Fruit fly (Drosophila melanogaster) whole organism, embryonic: ENCODE results near the gene CG16790.

ENCODE experiments used
- Adf1 ChIP-seq: fragments of 200-800 bp; sonication (Bioruptor generic); IDR thresholded peaks from 2 replicates; pipeline ENCODE4 v1.3.6; 2022; ENCODE audit warnings: missing biosample characterization, missing genetic modification characterization
- Awh ChIP-seq: fragments of 200-800 bp; sonication (Bioruptor generic); IDR thresholded peaks from 2 replicates; pipeline ENCODE4, ENCODE4 v1.3.6; 2022; ENCODE audit warnings: missing biosample characterization, missing genetic modification characterization
- CG10267 ChIP-seq: fragments of 200-800 bp; sonication (Bioruptor generic); optimal IDR thresholded peaks from 2 replicates; lab custom pipeline; 2018; ENCODE audit warnings: missing biosample characterization, mild to moderate bottlenecking, missing genetic modification characterization, moderate library complexity
- CG10274 ChIP-seq: fragments of 200-800 bp; sonication (Bioruptor generic); optimal IDR thresholded peaks from 3 replicates; lab custom pipeline; 2017; ENCODE audit warnings: missing biosample characterization, mild to moderate bottlenecking, missing genetic modification characterization
- CG10431 ChIP-seq: fragments of 200-800 bp; sonication (Bioruptor generic); optimal IDR thresholded peaks from 3 replicates; lab custom pipeline; 2018; ENCODE audit warnings: missing biosample characterization, mild to moderate bottlenecking, missing genetic modification characterization
- CG11093 ChIP-seq: fragments of 200-800 bp; sonication (Bioruptor generic); IDR thresholded peaks from 3 replicates; pipeline ENCODE4 v1.3.6; 2022; ENCODE audit warnings: missing biosample characterization, missing genetic modification characterization
- CG11247 ChIP-seq: fragments of 200-800 bp; sonication (Bioruptor generic); IDR thresholded peaks from 2 replicates; pipeline ENCODE4 v1.3.6; 2022; ENCODE audit warnings: missing biosample characterization, missing genetic modification characterization
- CG12391 ChIP-seq: fragments of 200-800 bp; sonication (Bioruptor generic); optimal IDR thresholded peaks from 3 replicates; lab custom pipeline; 2018; ENCODE audit warnings: missing biosample characterization, mild to moderate bottlenecking, missing genetic modification characterization, moderate library complexity
- CG12659 ChIP-seq: fragments of 200-800 bp; sonication (Bioruptor generic); optimal IDR thresholded peaks from 3 replicates; lab custom pipeline; 2017; ENCODE audit warnings: mild to moderate bottlenecking, missing biosample characterization, missing genetic modification reagents, missing genetic modification characterization
- CG13424 ChIP-seq: fragments of 200-800 bp; sonication (Bioruptor generic); optimal IDR thresholded peaks from 2 replicates; lab custom pipeline; 2019; ENCODE audit warnings: missing biosample characterization, mild to moderate bottlenecking, missing genetic modification characterization, moderate library complexity
- CG14441 ChIP-seq: fragments of 200-800 bp; sonication (Bioruptor generic); IDR thresholded peaks from 2 replicates; pipeline ENCODE4 v1.3.6; 2022; ENCODE audit warnings: missing biosample characterization, missing genetic modification characterization
- CG15601 ChIP-seq: fragments of 200-800 bp; sonication (Bioruptor generic); optimal IDR thresholded peaks from 3 replicates; lab custom pipeline; 2019; ENCODE audit warnings: missing biosample characterization, mild to moderate bottlenecking, missing genetic modification characterization, moderate library complexity
- CG1603 ChIP-seq: fragments of 200-800 bp; sonication (Bioruptor generic); optimal IDR thresholded peaks from 2 replicates; lab custom pipeline; 2019; ENCODE audit warnings: missing biosample characterization, mild to moderate bottlenecking, missing genetic modification characterization, moderate library complexity
- CG2116 ChIP-seq: fragments of 200-800 bp; sonication (Bioruptor generic); optimal IDR thresholded peaks from 3 replicates; lab custom pipeline; 2018; ENCODE audit warnings: missing biosample characterization, mild to moderate bottlenecking, missing genetic modification characterization
- CG2129 ChIP-seq: fragments of 200-800 bp; sonication (Bioruptor generic); IDR thresholded peaks from 2 replicates; pipeline ENCODE4 v1.3.6; 2022; ENCODE audit warnings: missing biosample characterization, missing genetic modification characterization; ENCODE audit not compliant: partially characterized antibody
- CG9727 ChIP-seq: fragments of 200-800 bp; sonication (Bioruptor generic); optimal IDR thresholded peaks from 3 replicates; lab custom pipeline; 2017; ENCODE audit warnings: missing biosample characterization, mild to moderate bottlenecking, missing genetic modification characterization
- CkIIα-i1 ChIP-seq: fragments of 200-800 bp; sonication (Bioruptor generic); IDR thresholded peaks from 2 replicates; pipeline ENCODE4 v1.3.6; 2022; ENCODE audit warnings: missing biosample characterization, missing genetic modification characterization
- D19A ChIP-seq: fragments of 200-800 bp; optimal IDR thresholded peaks from 3 replicates; lab custom pipeline; 2019; ENCODE audit warnings: missing biosample characterization, mild to moderate bottlenecking, missing genetic modification characterization, moderate library complexity
- E2f1 ChIP-seq: fragments of 200-800 bp; sonication (Bioruptor generic); IDR thresholded peaks from 2 replicates; pipeline ENCODE4 v1.3.6; 2022; ENCODE audit warnings: missing biosample characterization, missing genetic modification characterization
- Eip74EF ChIP-seq, 2 experiments: fragments of 200-800 bp in 1 of 2; fragments of >200 bp in 1 of 2; sonication (Bioruptor generic) in 1 of 2; optimal IDR thresholded peaks; 2 replicates each; lab custom pipeline; 2017 to 2019; ENCODE audit warnings: missing biosample characterization in 2 of 2, missing genetic modification characterization in 2 of 2, mild to moderate bottlenecking in 1 of 2, moderate library complexity in 1 of 2
- Fer1 ChIP-seq: fragments of 200-800 bp; sonication (Bioruptor generic); optimal IDR thresholded peaks from 2 replicates; lab custom pipeline; 2017; ENCODE audit warnings: missing biosample characterization, mild to moderate bottlenecking, missing genetic modification characterization
- Gsc ChIP-seq: fragments of 200-800 bp; sonication (Bioruptor generic); IDR thresholded peaks from 2 replicates; pipeline ENCODE4 v1.3.6; 2022; ENCODE audit warnings: missing biosample characterization, missing genetic modification characterization
- HLH54F ChIP-seq: fragments of 200-800 bp; sonication (Bioruptor generic); optimal IDR thresholded peaks from 3 replicates; lab custom pipeline; 2016; ENCODE audit warnings: missing biosample characterization, missing genetic modification characterization
- Hmx ChIP-seq: fragments of 200-800 bp; sonication (Bioruptor generic); optimal IDR thresholded peaks from 2 replicates; lab custom pipeline; 2016; ENCODE audit warnings: missing biosample characterization, missing genetic modification characterization
- Hr78 ChIP-seq, 2 experiments: fragments of 200-800 bp in 1 of 2; fragments of >200 bp in 1 of 2; sonication (Bioruptor generic) in 1 of 2; optimal IDR thresholded peaks; 2 replicates each; lab custom pipeline; 2017 to 2019; ENCODE audit warnings: missing biosample characterization in 2 of 2, missing genetic modification characterization in 2 of 2, mild to moderate bottlenecking in 1 of 2, moderate library complexity in 1 of 2
- Lim3 ChIP-seq: fragments of 200-800 bp; sonication (Bioruptor generic); IDR thresholded peaks from 2 replicates; pipeline ENCODE4 v1.3.6; 2022; ENCODE audit warnings: missing biosample characterization, missing genetic modification characterization
- MESR4 ChIP-seq: fragments of 200-800 bp; sonication (Bioruptor generic); optimal IDR thresholded peaks from 2 replicates; lab custom pipeline; 2018; ENCODE audit warnings: missing biosample characterization, mild to moderate bottlenecking, missing genetic modification characterization, moderate library complexity
- Nf-YC ChIP-seq: fragments of 200-800 bp; optimal IDR thresholded peaks from 3 replicates; lab custom pipeline; 2019; ENCODE audit warnings: missing biosample characterization, mild to moderate bottlenecking, missing genetic modification characterization, moderate library complexity
- PHDP ChIP-seq: fragments of 200-800 bp; sonication (Bioruptor generic); optimal IDR thresholded peaks from 3 replicates; lab custom pipeline; 2018; ENCODE audit warnings: missing biosample characterization, mild to moderate bottlenecking, missing genetic modification characterization, moderate library complexity
- YL-1 ChIP-seq: fragments of 200-800 bp; sonication (Bioruptor generic); optimal IDR thresholded peaks from 3 replicates; lab custom pipeline; 2017; ENCODE audit warnings: missing biosample characterization, mild to moderate bottlenecking, missing genetic modification characterization
- gem ChIP-seq: fragments of 200-800 bp; sonication (Bioruptor generic); optimal IDR thresholded peaks from 2 replicates; lab custom pipeline; 2019; ENCODE audit warnings: missing biosample characterization, mild to moderate bottlenecking, missing genetic modification characterization, moderate library complexity
- gfzf ChIP-seq: fragments of 200-800 bp; sonication (Bioruptor generic); optimal IDR thresholded peaks from 2 replicates; lab custom pipeline; 2016; ENCODE audit warnings: missing biosample characterization, mild to moderate bottlenecking, missing genetic modification characterization, moderate library complexity
- h ChIP-seq: fragments of >200 bp; optimal IDR thresholded peaks from 2 replicates; lab custom pipeline; 2017
- her ChIP-seq: fragments of 200-800 bp; sonication (Bioruptor generic); optimal IDR thresholded peaks from 2 replicates; lab custom pipeline; 2016; ENCODE audit warnings: missing biosample characterization, missing genetic modification characterization
- ind ChIP-seq: fragments of 200-800 bp; sonication (Bioruptor generic); optimal IDR thresholded peaks from 3 replicates; lab custom pipeline; 2016; ENCODE audit warnings: missing biosample characterization, missing genetic modification characterization
- kah ChIP-seq: fragments of 200-800 bp; sonication (Bioruptor generic); optimal IDR thresholded peaks from 2 replicates; lab custom pipeline; 2018; ENCODE audit warnings: missing biosample characterization, mild to moderate bottlenecking, missing genetic modification characterization
- lov ChIP-seq, 2 experiments: fragments of 200-800 bp in 1 of 2; fragments of >200 bp in 1 of 2; sonication (Bioruptor generic) in 1 of 2; IDR thresholded peaks in 1 of 2; optimal IDR thresholded peaks in 1 of 2; 2 replicates in 1 of 2; 3 replicates in 1 of 2; pipeline versions ENCODE4 v1.3.6 to Lab custom; 2017 to 2022; ENCODE audit warnings: missing biosample characterization in 1 of 2, missing genetic modification characterization in 1 of 2
- mirr ChIP-seq: fragments of 200-800 bp; sonication (Bioruptor generic); optimal IDR thresholded peaks from 3 replicates; lab custom pipeline; 2018; ENCODE audit warnings: missing biosample characterization, mild to moderate bottlenecking, missing genetic modification characterization
- nmo ChIP-seq: fragments of 200-800 bp; sonication (Bioruptor generic); optimal IDR thresholded peaks from 2 replicates; lab custom pipeline; 2018; ENCODE audit warnings: missing biosample characterization, mild to moderate bottlenecking, missing genetic modification characterization, moderate library complexity
- pzg ChIP-seq: fragments of 200-800 bp; sonication (Bioruptor generic); optimal IDR thresholded peaks from 3 replicates; lab custom pipeline; 2018; ENCODE audit warnings: missing biosample characterization, mild to moderate bottlenecking, missing genetic modification characterization, moderate library complexity
- sima ChIP-seq: fragments of 200-800 bp; sonication (Bioruptor generic); optimal IDR thresholded peaks from 2 replicates; lab custom pipeline; 2016; ENCODE audit warnings: missing biosample characterization, missing genetic modification characterization
- slp2 ChIP-seq: fragments of 200-800 bp; sonication (Bioruptor generic); optimal IDR thresholded peaks from 2 replicates; lab custom pipeline; 2016; ENCODE audit warnings: missing biosample characterization, missing genetic modification characterization
- sna ChIP-seq: fragments of 200-800 bp; sonication (Bioruptor generic); IDR thresholded peaks from 2 replicates; pipeline ENCODE4 v1.3.6; 2022; ENCODE audit warnings: missing biosample characterization, missing genetic modification characterization; ENCODE audit not compliant: partially characterized antibody
- sqz ChIP-seq: fragments of 200-800 bp; sonication (Bioruptor generic); optimal IDR thresholded peaks from 3 replicates; lab custom pipeline; 2018; ENCODE audit warnings: missing biosample characterization, mild to moderate bottlenecking, missing genetic modification characterization
- sug ChIP-seq: fragments of 200-800 bp; optimal IDR thresholded peaks from 2 replicates; lab custom pipeline; 2019; ENCODE audit warnings: missing biosample characterization, mild to moderate bottlenecking, missing genetic modification characterization, moderate library complexity
- tap ChIP-seq: fragments of 200-800 bp; optimal IDR thresholded peaks from 3 replicates; lab custom pipeline; 2019; ENCODE audit warnings: missing biosample characterization, mild to moderate bottlenecking, missing genetic modification characterization, moderate library complexity
- zfh1 ChIP-seq: fragments of 200-800 bp; sonication (Bioruptor generic); IDR thresholded peaks from 3 replicates; pipeline ENCODE4 v1.3.6; 2022; ENCODE audit warnings: missing biosample characterization, missing genetic modification characterization

Gene CG16790

DNA sequence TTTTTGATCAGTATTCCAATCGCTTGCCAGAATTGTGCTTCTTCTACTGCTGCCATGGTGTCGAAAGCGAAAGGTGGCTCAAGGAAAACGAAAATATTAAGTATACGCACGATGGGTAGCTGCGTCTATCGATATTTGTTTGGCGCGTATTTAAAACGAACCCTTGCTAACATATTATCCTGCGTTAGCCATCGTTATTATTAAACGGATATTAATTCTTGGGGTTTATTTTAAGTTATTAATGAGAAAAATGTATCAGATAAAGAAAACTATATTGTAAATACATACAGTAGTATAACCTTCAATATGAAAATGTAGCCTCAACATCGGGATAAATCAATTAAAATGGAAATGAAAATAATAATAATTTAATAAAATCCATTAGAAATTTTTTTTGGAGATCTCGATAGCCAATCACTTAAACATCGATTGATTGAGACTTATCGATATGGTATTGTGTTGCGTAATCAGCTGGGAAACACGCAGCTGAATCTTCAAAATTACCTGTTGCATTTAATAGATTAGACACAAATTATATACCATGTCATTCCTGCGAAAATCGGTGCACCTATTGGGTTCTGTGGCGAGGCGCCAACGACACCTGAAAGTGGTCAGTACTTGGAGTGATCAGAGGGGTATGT, 14.6 kb downstream of the CG16790 start, which contains the start of the genes CG9386 and BckdhA (continued):
- TF ChIP-seq CG2116 (GFP tag; lab: Kevin White, UChicago) (peak; percentile 81), CG10274 (GFP tag; lab: Kevin White, UChicago) (no peak), slp2 (GFP tag; lab: Kevin White, UChicago) (peak; percentile 6), Lim3 (GFP tag; lab: Robert Waterston, UW) (no peak), Hr78 (GFP tag; optimal IDR thresholded peaks at IDR 0.05; lab: Kevin White, UChicago) (no peak), sna (GFP tag; lab: Robert Waterston, UW) (no peak; the same call in none of the 2 replicates), PHDP (peak; percentile 31), E2f1 (GFP tag; lab: Robert Waterston, UW) (no peak), Awh (no peak), lov (optimal IDR thresholded peaks at IDR 0.05; lab: Kevin White, UChicago) (no peak), lov (GFP tag; IDR thresholded peaks at IDR 0.05; lab: Robert Waterston, UW) (no peak), CG14441 (GFP tag; lab: Robert Waterston, UW) (peak; percentile 55), zfh1 (GFP tag; lab: Robert Waterston, UW) (no peak), CG11247 (GFP tag; lab: Robert Waterston, UW) (peak; percentile 66), CG10431 (no peak), h (lab: Kevin White, UChicago) (no peak), Gsc (GFP tag; lab: Robert Waterston, UW) (no peak), CG13424 (tag; lab: Kevin White, UChicago) (peak; percentile 58), Eip74EF (GFP tag; optimal IDR thresholded peaks at IDR 0.05; lab: Kevin White, UChicago) (no peak), CG2129 (GFP tag; lab: Robert Waterston, UW) (peak; percentile 36), CG11093 (GFP tag; lab: Robert Waterston, UW) (no peak), sima (no peak), CkIIα-i1 (GFP tag; lab: Robert Waterston, UW) (no peak), Hmx (GFP tag; lab: Kevin White, UChicago) (peak; percentile 32)

DNA sequence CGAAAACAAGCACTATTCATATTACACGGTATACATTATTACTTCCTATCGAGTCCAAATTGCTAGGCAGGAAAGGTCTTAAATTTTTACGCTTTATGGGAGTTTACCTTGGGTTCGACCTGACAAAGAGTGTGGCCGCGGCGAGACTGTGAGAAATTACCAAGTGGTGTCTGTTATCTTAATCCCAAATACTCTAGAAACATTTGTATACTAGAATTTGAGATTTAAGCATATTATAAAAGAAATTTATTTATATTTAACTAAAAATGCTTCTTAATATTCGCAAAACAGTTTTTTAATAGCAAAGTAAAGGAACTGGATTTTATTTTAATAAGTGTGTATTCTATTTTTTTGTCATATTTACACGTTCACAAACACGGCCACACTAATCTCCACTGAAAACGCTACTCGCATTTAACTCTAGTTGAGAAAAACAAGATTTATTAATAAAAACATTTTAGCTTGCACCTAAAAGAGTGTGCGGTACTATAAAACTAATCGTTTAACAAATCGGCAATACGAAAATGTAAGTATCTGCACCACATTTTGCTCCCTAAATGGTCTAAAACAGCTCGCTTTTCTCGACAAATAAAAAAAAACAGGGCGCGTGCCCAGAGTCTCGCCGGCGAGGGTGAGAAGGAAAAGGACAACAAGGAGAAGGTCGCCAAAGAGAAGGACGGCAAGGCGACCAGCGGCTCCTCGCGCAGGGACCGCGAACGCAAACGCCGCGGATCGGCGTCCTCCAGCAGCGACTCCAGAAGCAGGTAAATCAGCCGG, 18.2 kb downstream of the CG16790 start, which contains the start of the genes mura and RnpS1:
Gene mura (minus strand): TSS at position 148 of the 777 bp plus-strand sequence.
Gene RnpS1 (plus strand): TSS at position 376 of the 777 bp plus-strand sequence.
- peak; percentile 27 for TF ChIP-seq CG12391
- peak; percentile 56 for TF ChIP-seq pzg (GFP tag; lab: Kevin White, UChicago)
- TF ChIP-seq sug, result peak; percentile 61
- TF ChIP-seq gem (tag; lab: Kevin White, UChicago), result peak; percentile 25
- TF ChIP-seq nmo (GFP tag; lab: Kevin White, UChicago), result peak; percentile 38
- TF ChIP-seq Fer1 (GFP tag; lab: Kevin White, UChicago), result peak; percentile 31
- peak; percentile 22 for TF ChIP-seq D19A (tag; lab: Kevin White, UChicago)
- peak; percentile 59 for TF ChIP-seq sqz (GFP tag; lab: Kevin White, UChicago)
- peak; percentile 43 for TF ChIP-seq CG15601 (tag; lab: Kevin White, UChicago)
- TF ChIP-seq her, result peak; percentile 24
- TF ChIP-seq gfzf (GFP tag; lab: Kevin White, UChicago), result peak; percentile 77
- peak; percentile 30 for TF ChIP-seq YL-1 (GFP tag; lab: Kevin White, UChicago)
- TF ChIP-seq kah (GFP tag; lab: Kevin White, UChicago), result peak; percentile 53
- no peak for TF ChIP-seq CG1603 (tag; lab: Kevin White, UChicago)
- peak; percentile 43 for TF ChIP-seq CG12659 (GFP tag; lab: Kevin White, UChicago)
- no peak for TF ChIP-seq ind (GFP tag; lab: Kevin White, UChicago)
- TF ChIP-seq HLH54F, result no peak
- TF ChIP-seq tap (tag; lab: Kevin White, UChicago), result no peak
- TF ChIP-seq CG10267, result peak; percentile 59
- no peak for TF ChIP-seq Adf1 (GFP tag; lab: Robert Waterston, UW)
- no peak for TF ChIP-seq mirr
- peak in 1 of 2 experiments; percentile 95 for TF ChIP-seq Hr78 (GFP tag; optimal IDR thresholded peaks at IDR 0.05; lab: Kevin White, UChicago)
- peak; percentile 72 for TF ChIP-seq MESR4 (GFP tag; lab: Kevin White, UChicago)
- TF ChIP-seq CG9727 (GFP tag; lab: Kevin White, UChicago), result no peak
- TF ChIP-seq Nf-YC (tag; lab: Kevin White, UChicago), result peak; percentile 14
